Worm (Caenorhabditis elegans) whole organism, midembryonic: ENCODE results near the gene B0513.90.

ENCODE experiments used
- T22C8.4 ChIP-seq: fragments of 200-800 bp; sonication (Bioruptor generic); IDR thresholded peaks from 2 replicates; pipeline ENCODE4 v1.3.6; 2022; ENCODE audit warnings: missing genetic modification characterization, missing compliant biosample characterization
- cog-1 ChIP-seq: sonication (generic microtip); optimal IDR thresholded peaks from 2 replicates; lab custom pipeline; 2016; ENCODE audit warnings: missing genetic modification characterization, missing compliant biosample characterization
- flt-1 ChIP-seq: fragments of 200-800 bp; sonication (Bioruptor generic); IDR thresholded peaks from 2 replicates; pipeline ENCODE4 v1.3.6; 2022; ENCODE audit warnings: missing genetic modification characterization, missing compliant biosample characterization
- klf-2 ChIP-seq: fragments of 200-800 bp; sonication (Bioruptor generic); conservative IDR thresholded peaks from 2 replicates; pipeline ENCODE4 v1.3.6; 2022; ENCODE audit warnings: missing genetic modification reagents, missing genetic modification characterization, missing compliant biosample characterization
- med-1 ChIP-seq: sonication (generic microtip); optimal IDR thresholded peaks from 2 replicates; lab custom pipeline; 2017; ENCODE audit warnings: missing genetic modification characterization, mild to moderate bottlenecking, missing compliant biosample characterization, antibody characterized with exemption, missing genetic modification reagents; ENCODE audit not compliant: insufficient read depth
- ref-1 ChIP-seq: fragments of 200-800 bp; sonication (Bioruptor generic); conservative IDR thresholded peaks from 2 replicates; pipeline ENCODE4 v1.3.6; 2022; ENCODE audit warnings: missing genetic modification reagents, missing genetic modification characterization, missing compliant biosample characterization
- tab-1 ChIP-seq: fragments of 200-800 bp; sonication (Bioruptor generic); IDR thresholded peaks from 2 replicates; pipeline ENCODE4 v1.3.6; 2022; ENCODE audit warnings: missing genetic modification characterization, missing compliant biosample characterization
- ztf-23 ChIP-seq: fragments of 200-800 bp; sonication (Bioruptor generic); IDR thresholded peaks from 2 replicates; pipeline ENCODE4 v1.3.6; 2022; ENCODE audit warnings: missing genetic modification reagents, missing genetic modification characterization, missing compliant biosample characterization
- ztf-29 ChIP-seq: fragments of 200-800 bp; sonication (Bioruptor generic); IDR thresholded peaks from 2 replicates; pipeline ENCODE4 v1.3.6; 2022; ENCODE audit warnings: missing genetic modification reagents, missing genetic modification characterization, missing compliant biosample characterization

Gene B0513.90

ce11 chrIV:13882573-13882972 lies 15.7 kb downstream of the B0513.90 start, which contains the start of gene thoc-7:
thoc-7 (plus strand) TSS chrIV:13882734.
- no peak for TF ChIP-seq ztf-29 (GFP tag; lab: Robert Waterston, UW)
- no peak for TF ChIP-seq klf-2 (GFP tag; lab: Robert Waterston, UW)
- no peak for TF ChIP-seq tab-1 (GFP tag; lab: Robert Waterston, UW)
- no peak for TF ChIP-seq cog-1
- no peak for TF ChIP-seq flt-1 (GFP tag; lab: Robert Waterston, UW)
- TF ChIP-seq med-1 = no peak
- TF ChIP-seq T22C8.4 (GFP tag; lab: Robert Waterston, UW) = no peak
- TF ChIP-seq ztf-23 = no peak
- TF ChIP-seq ref-1 (GFP tag; lab: Robert Waterston, UW) = no peak

- TF ChIP-seq T22C8.4 (GFP tag; lab: Robert Waterston, UW) = no peak
- TF ChIP-seq med-1 = no peak
- no peak for TF ChIP-seq flt-1 (GFP tag; lab: Robert Waterston, UW)
- TF ChIP-seq ztf-23 = no peak
- no peak for TF ChIP-seq cog-1
- no peak for TF ChIP-seq ztf-29 (GFP tag; lab: Robert Waterston, UW)
- no peak for TF ChIP-seq tab-1 (GFP tag; lab: Robert Waterston, UW)
These were observed 17.1 kb downstream of the B0513.90 start for ce11 chrIV:13883922-13884321.

ce11 chrIV:13884435-13884834 lies 17.6 kb downstream of the B0513.90 start:
- TF ChIP-seq klf-2 (GFP tag; lab: Robert Waterston, UW) = peak; percentile 35; the same call in 1 of the 2 replicates

ce11 chrIV:13887408-13888163 lies 20.7 kb downstream of the B0513.90 start, which contains the start of gene lin-66:
lin-66 (plus strand) TSS chrIV:13888079.
- TF ChIP-seq ztf-23 = no peak
- no peak for TF ChIP-seq tab-1 (GFP tag; lab: Robert Waterston, UW)
- no peak for TF ChIP-seq ztf-29 (GFP tag; lab: Robert Waterston, UW)
- TF ChIP-seq med-1 = peak; percentile 19
- peak; percentile 75 for TF ChIP-seq flt-1 (GFP tag; lab: Robert Waterston, UW)
- TF ChIP-seq cog-1 = peak; percentile 86
- no peak; the same call in 1 of the 2 replicates for TF ChIP-seq ref-1 (GFP tag; lab: Robert Waterston, UW)
- no peak for TF ChIP-seq T22C8.4 (GFP tag; lab: Robert Waterston, UW)
- TF ChIP-seq klf-2 (GFP tag; lab: Robert Waterston, UW) = no peak

DNA sequence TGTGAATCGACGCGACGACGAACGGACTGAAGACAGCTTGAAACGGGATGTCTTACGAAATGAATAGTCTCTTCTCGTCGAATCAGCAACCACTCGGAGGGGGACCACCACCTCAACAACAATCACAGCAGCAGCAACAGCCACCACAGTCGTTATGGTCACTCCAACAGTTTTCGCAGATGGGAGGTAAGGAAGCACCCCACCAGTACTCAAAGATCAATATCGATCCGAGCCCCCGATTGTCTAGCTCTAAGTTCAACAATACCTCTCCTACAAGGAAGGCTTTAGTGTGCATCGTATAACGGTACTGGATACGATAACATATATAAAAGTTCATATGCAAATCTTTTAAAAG lies 21.3 kb downstream of the B0513.90 start:
- TF ChIP-seq med-1 (no peak), klf-2 (GFP tag; lab: Robert Waterston, UW) (no peak), ref-1 (GFP tag; lab: Robert Waterston, UW) (no peak), ztf-29 (GFP tag; lab: Robert Waterston, UW) (no peak), flt-1 (GFP tag; lab: Robert Waterston, UW) (no peak), ztf-23 (no peak), cog-1 (no peak), tab-1 (GFP tag; lab: Robert Waterston, UW) (no peak), T22C8.4 (GFP tag; lab: Robert Waterston, UW) (no peak)

- TF ChIP-seq tab-1 (GFP tag; lab: Robert Waterston, UW) (no peak), ref-1 (GFP tag; lab: Robert Waterston, UW) (0 out of 2 replicates have a peak, but pooled peaks have one; percentile 17), ztf-29 (GFP tag; lab: Robert Waterston, UW) (no peak), med-1 (no peak), ztf-23 (0 out of 2 replicates have a peak, but pooled peaks have one; percentile 10), T22C8.4 (GFP tag; lab: Robert Waterston, UW) (no peak), flt-1 (GFP tag; lab: Robert Waterston, UW) (no peak), cog-1 (no peak), klf-2 (GFP tag; lab: Robert Waterston, UW) (no peak)
These were observed 26.2 kb downstream of the B0513.90 start for ce11 chrIV:13893103-13893502.

DNA sequence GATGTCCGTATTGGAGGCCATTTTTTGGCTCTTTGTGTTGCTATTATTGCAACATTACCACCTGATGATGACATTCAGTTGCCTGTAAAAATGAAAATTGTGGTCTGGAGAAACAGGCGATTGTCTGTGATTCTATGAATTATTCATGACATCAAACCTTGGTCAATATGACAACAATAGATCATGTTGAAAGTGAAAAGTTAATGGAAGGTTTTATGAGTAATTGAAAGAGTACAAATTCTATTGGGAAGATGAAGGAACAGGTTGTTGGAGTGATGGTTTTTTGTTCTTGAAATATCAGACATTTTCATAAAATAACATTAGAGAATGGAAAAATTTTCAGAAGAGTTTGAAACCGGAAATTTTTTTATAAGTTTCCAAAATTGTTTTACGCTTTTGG lies 35.9 kb downstream of the B0513.90 start, which contains the start of gene Y37A1A.3:
TSS of gene Y37A1A.3 (minus strand) at position 101 of the 400 bp plus-strand sequence.
- TF ChIP-seq ref-1 (GFP tag; lab: Robert Waterston, UW) (no peak), cog-1 (no peak), ztf-29 (GFP tag; lab: Robert Waterston, UW) (no peak), ztf-23 (no peak), tab-1 (GFP tag; lab: Robert Waterston, UW) (no peak), med-1 (no peak), T22C8.4 (GFP tag; lab: Robert Waterston, UW) (no peak)

ce11 chrIV:13906369-13906768 lies 39.5 kb downstream of the B0513.90 start:
- no peak for TF ChIP-seq ref-1 (GFP tag; lab: Robert Waterston, UW)
- no peak for TF ChIP-seq ztf-29 (GFP tag; lab: Robert Waterston, UW)
- no peak for TF ChIP-seq klf-2 (GFP tag; lab: Robert Waterston, UW)
- TF ChIP-seq flt-1 (GFP tag; lab: Robert Waterston, UW) = no peak
- TF ChIP-seq med-1 = no peak
- TF ChIP-seq T22C8.4 (GFP tag; lab: Robert Waterston, UW) = no peak
- TF ChIP-seq cog-1 = no peak
- no peak for TF ChIP-seq tab-1 (GFP tag; lab: Robert Waterston, UW)
- no peak for TF ChIP-seq ztf-23

- TF ChIP-seq tab-1 (GFP tag; lab: Robert Waterston, UW) = no peak
- TF ChIP-seq T22C8.4 (GFP tag; lab: Robert Waterston, UW) = no peak
- no peak for TF ChIP-seq med-1
- no peak for TF ChIP-seq ztf-29 (GFP tag; lab: Robert Waterston, UW)
- no peak for TF ChIP-seq ztf-23
- TF ChIP-seq klf-2 (GFP tag; lab: Robert Waterston, UW) = no peak
- no peak for TF ChIP-seq flt-1 (GFP tag; lab: Robert Waterston, UW)
- TF ChIP-seq ref-1 (GFP tag; lab: Robert Waterston, UW) = no peak
- TF ChIP-seq cog-1 = no peak
These were observed 44.1 kb downstream of the B0513.90 start for ce11 chrIV:13910931-13911330.

ce11 chrIV:13912929-13913328 lies 46.1 kb downstream of the B0513.90 start, which contains the start of gene Y37A1A.2:
Y37A1A.2 (minus strand) TSS chrIV:13913029.
- no peak for TF ChIP-seq cog-1
- no peak for TF ChIP-seq med-1
- no peak for TF ChIP-seq tab-1 (GFP tag; lab: Robert Waterston, UW)
- TF ChIP-seq ztf-29 (GFP tag; lab: Robert Waterston, UW) = no peak
- TF ChIP-seq ref-1 (GFP tag; lab: Robert Waterston, UW) = no peak
- TF ChIP-seq ztf-23 = no peak
- no peak for TF ChIP-seq klf-2 (GFP tag; lab: Robert Waterston, UW)
- TF ChIP-seq flt-1 (GFP tag; lab: Robert Waterston, UW) = no peak
- TF ChIP-seq T22C8.4 (GFP tag; lab: Robert Waterston, UW) = no peak
